Fruit fly (Drosophila melanogaster): ENCODE data around the gene CG44532.
A peak's percentile ranks its signal among the peaks of the same experiment; 100 is the strongest.

Gene CG44532

DNA sequence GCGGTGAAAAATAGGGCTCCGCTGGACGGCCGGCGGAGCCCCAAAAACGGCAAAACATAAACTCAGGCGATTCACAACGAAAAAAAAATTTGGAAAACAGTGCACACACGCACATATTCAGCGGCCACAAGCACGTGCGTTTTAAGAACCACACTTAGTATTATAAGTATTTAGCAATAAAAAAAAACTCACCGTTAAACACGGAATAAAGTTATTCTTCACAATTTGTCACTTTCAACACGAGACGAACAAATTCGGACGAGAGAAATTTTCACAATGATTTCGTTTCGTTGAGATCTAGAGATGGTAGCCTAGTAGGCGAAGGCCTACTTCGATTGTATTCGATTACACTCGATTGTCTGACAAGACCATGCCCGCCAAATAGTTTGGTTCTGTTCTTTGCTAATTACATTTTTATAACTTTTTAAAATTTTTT, 5.5 kb upstream of the CG44532 start, which contains the start of gene His3.3B (continued):
- peak; percentile 64 for TF ChIP-seq CG15514 (GFP tag; optimal IDR thresholded peaks at IDR 0.05)
- TF ChIP-seq Sox102F (GFP tag; optimal IDR thresholded peaks at IDR 0.05) = no peak
- TF ChIP-seq mirr (GFP tag; optimal IDR thresholded peaks at IDR 0.05) = peak; percentile 21
- no peak for TF ChIP-seq sc (optimal IDR thresholded peaks at IDR 0.05)
- no peak for TF ChIP-seq sc (GFP tag; optimal IDR thresholded peaks at IDR 0.05)
- no peak for TF ChIP-seq kay (GFP tag; optimal IDR thresholded peaks at IDR 0.05)
- TF ChIP-seq aop (GFP tag; IDR thresholded peaks at IDR 0.05) = no peak
- TF ChIP-seq bigmax (GFP tag; optimal IDR thresholded peaks at IDR 0.05) = peak; percentile 10
- no peak for TF ChIP-seq kni (GFP tag; optimal IDR thresholded peaks at IDR 0.05)
- peak; percentile 47 for TF ChIP-seq CG6765 (GFP tag; optimal IDR thresholded peaks at IDR 0.05)
- TF ChIP-seq Xrp1 (GFP tag; IDR thresholded peaks at IDR 0.05) = no peak
- TF ChIP-seq D19B (GFP tag; optimal IDR thresholded peaks at IDR 0.05) = no peak
- TF ChIP-seq lbe (GFP tag; optimal IDR thresholded peaks at IDR 0.05) = no peak
- no peak for TF ChIP-seq CG1832 (GFP tag; optimal IDR thresholded peaks at IDR 0.05)
- no peak for TF ChIP-seq emc (GFP tag; optimal IDR thresholded peaks at IDR 0.05)
- TF ChIP-seq tio (GFP tag; optimal IDR thresholded peaks at IDR 0.05) = no peak
- peak; percentile 35; the same call in 1 of the 2 replicates for TF ChIP-seq CG32767 (GFP tag; IDR thresholded peaks at IDR 0.05)
- peak; percentile 61 for TF ChIP-seq CG13287 (GFP tag; IDR thresholded peaks at IDR 0.05; ENCODE audit: partially characterized antibody)
- no peak for TF ChIP-seq Nf-YA (GFP tag; IDR thresholded peaks at IDR 0.05)
- no peak for TF ChIP-seq CG17829 (tag; optimal IDR thresholded peaks at IDR 0.05)
- no peak for TF ChIP-seq bsh (GFP tag; optimal IDR thresholded peaks at IDR 0.05)
- no peak for TF ChIP-seq abd-A (tag; optimal IDR thresholded peaks at IDR 0.05)
- no peak for TF ChIP-seq CG12236 (GFP tag; optimal IDR thresholded peaks at IDR 0.05)
- peak; percentile 38 for TF ChIP-seq CG13894 (tag; optimal IDR thresholded peaks at IDR 0.05)
- peak; percentile 21 for TF ChIP-seq scrt (GFP tag; optimal IDR thresholded peaks at IDR 0.05)
- no peak for TF ChIP-seq pros (GFP tag; optimal IDR thresholded peaks at IDR 0.05)
- no peak for TF ChIP-seq CG6272 (GFP tag; IDR thresholded peaks at IDR 0.05)
- TF ChIP-seq gfzf (GFP tag; optimal IDR thresholded peaks at IDR 0.05) = peak; percentile 53
- TF ChIP-seq Bteb2 (GFP tag; optimal IDR thresholded peaks at IDR 0.05) = no peak
- TF ChIP-seq CTCF (GFP tag; optimal IDR thresholded peaks at IDR 0.05) = peak; percentile 54
- TF ChIP-seq Dll (GFP tag; IDR thresholded peaks at IDR 0.05; ENCODE audit: partially characterized antibody) = peak; percentile 56; the same call in 1 of the 4 replicates
- TF ChIP-seq Bdp1 (GFP tag; optimal IDR thresholded peaks at IDR 0.05) = no peak
- TF ChIP-seq ttk (GFP tag; IDR thresholded peaks at IDR 0.05) = no peak
- no peak for TF ChIP-seq row (GFP tag; IDR thresholded peaks at IDR 0.05)
- no peak for TF ChIP-seq hb (GFP tag; IDR thresholded peaks at IDR 0.05; ENCODE audit: partially characterized antibody)
- no peak for TF ChIP-seq Hmx (GFP tag; optimal IDR thresholded peaks at IDR 0.05)
- TF ChIP-seq Ptx1 (GFP tag; IDR thresholded peaks at IDR 0.05) = no peak
- TF ChIP-seq Elba2 (GFP tag; optimal IDR thresholded peaks at IDR 0.05) = no peak
- no peak for TF ChIP-seq CG8281 (tag; optimal IDR thresholded peaks at IDR 0.05)
- no peak for TF ChIP-seq CG18476 (GFP tag; optimal IDR thresholded peaks at IDR 0.05)
- TF ChIP-seq tup (GFP tag; optimal IDR thresholded peaks at IDR 0.05) = no peak
- TF ChIP-seq CG10321 (GFP tag; IDR thresholded peaks at IDR 0.05) = no peak
- no peak for TF ChIP-seq CG3838 (GFP tag; optimal IDR thresholded peaks at IDR 0.05)
- TF ChIP-seq CG1647 (GFP tag; optimal IDR thresholded peaks at IDR 0.05) = no peak
- no peak for TF ChIP-seq CG32772 (GFP tag; IDR thresholded peaks at IDR 0.05)
- TF ChIP-seq CG18764 (GFP tag; optimal IDR thresholded peaks at IDR 0.05) = no peak
- no peak for TF ChIP-seq CG1602 (GFP tag; optimal IDR thresholded peaks at IDR 0.05)
- TF ChIP-seq CG10565 (GFP tag; optimal IDR thresholded peaks at IDR 0.05) = no peak
- TF ChIP-seq Ssrp (tag; optimal IDR thresholded peaks at IDR 0.05) = no peak
- TF ChIP-seq lilli (GFP tag; optimal IDR thresholded peaks at IDR 0.05) = peak; percentile 22
- TF ChIP-seq CG43689 (GFP tag; IDR thresholded peaks at IDR 0.05) = no peak
- TF ChIP-seq HLH4C (GFP tag; IDR thresholded peaks at IDR 0.05; ENCODE audit: partially characterized antibody) = 0 out of 3 replicates have a peak, but pooled peaks have one; percentile 36
